Worm (Caenorhabditis elegans) whole organism, young adult: Measurements from ENCODE around the gene C29E4.13.

ENCODE experiments used
- B0336.3 ChIP-seq: fragments of 200-800 bp; sonication (Bioruptor generic); IDR thresholded peaks from 2 replicates; pipeline ENCODE4 v1.3.6; 2022; ENCODE audit warnings: missing genetic modification characterization, missing compliant biosample characterization
- C17E4.6 ChIP-seq: fragments of 200-800 bp; sonication (Bioruptor generic); IDR thresholded peaks from 2 replicates; pipeline ENCODE4 v1.3.6; 2022; ENCODE audit warnings: missing genetic modification reagents, missing genetic modification characterization, missing compliant biosample characterization
- D2030.7 ChIP-seq: fragments of 200-800 bp; sonication (Bioruptor generic); IDR thresholded peaks from 2 replicates; pipeline ENCODE4 v1.3.6; 2022; ENCODE audit warnings: missing genetic modification reagents, missing genetic modification characterization, missing compliant biosample characterization
- F10E7.11 ChIP-seq: sonication (generic microtip); optimal IDR thresholded peaks from 2 replicates; lab custom pipeline; 2017; ENCODE audit warnings: mild to moderate bottlenecking, missing genetic modification characterization, moderate library complexity, missing compliant biosample characterization
- F22D6.2 ChIP-seq: sonication (generic microtip); optimal IDR thresholded peaks from 2 replicates; lab custom pipeline; 2016; ENCODE audit warnings: mild to moderate bottlenecking, missing genetic modification characterization, missing compliant biosample characterization
- F33H1.4 ChIP-seq: fragments of 200-800 bp; sonication (Bioruptor generic); IDR thresholded peaks from 2 replicates; pipeline ENCODE4 v1.3.6; 2022; ENCODE audit warnings: missing genetic modification reagents, missing genetic modification characterization, missing compliant biosample characterization
- F37B4.10 ChIP-seq: fragments of 200-800 bp; sonication (Bioruptor generic); IDR thresholded peaks from 2 replicates; pipeline ENCODE4 v1.3.6; 2022; ENCODE audit warnings: missing genetic modification characterization, missing compliant biosample characterization
- T07F8.4 ChIP-seq: sonication (generic microtip); optimal IDR thresholded peaks from 2 replicates; lab custom pipeline; 2016; ENCODE audit warnings: mild to moderate bottlenecking, missing genetic modification characterization, moderate library complexity, missing compliant biosample characterization
- Y53F4B.3 ChIP-seq: fragments of 200-800 bp; sonication (Bioruptor generic); IDR thresholded peaks from 2 replicates; pipeline ENCODE4 v1.3.6; 2022; ENCODE audit warnings: missing genetic modification reagents, missing genetic modification characterization, missing compliant biosample characterization
- Y53G8AR.9 ChIP-seq: fragments of 200-800 bp; sonication (Bioruptor generic); conservative IDR thresholded peaks from 2 replicates; pipeline ENCODE4 v1.3.6; 2022; ENCODE audit warnings: missing genetic modification reagents, missing genetic modification characterization, missing compliant biosample characterization
- Y79H2A.3 ChIP-seq: fragments of 200-800 bp; sonication (Bioruptor generic); conservative IDR thresholded peaks from 2 replicates; pipeline ENCODE4 v1.3.6; 2022; ENCODE audit warnings: missing genetic modification reagents, missing genetic modification characterization, missing compliant biosample characterization
- ZK185.1 ChIP-seq: sonication (generic microtip); optimal IDR thresholded peaks from 2 replicates; lab custom pipeline; 2016; ENCODE audit warnings: mild to moderate bottlenecking, missing genetic modification characterization, missing compliant biosample characterization; ENCODE audit not compliant: poor library complexity, severe bottlenecking
- attf-3 ChIP-seq: fragments of 200-800 bp; sonication (Bioruptor generic); conservative IDR thresholded peaks from 2 replicates; pipeline ENCODE4 v1.3.6; 2022; ENCODE audit warnings: missing genetic modification reagents, missing genetic modification characterization, missing compliant biosample characterization
- attf-5 ChIP-seq: fragments of 200-800 bp; sonication (Bioruptor generic); optimal IDR thresholded peaks from 2 replicates; lab custom pipeline; 2018; ENCODE audit warnings: mild to moderate bottlenecking, missing genetic modification characterization, missing compliant biosample characterization
- bed-1 ChIP-seq: fragments of 200-800 bp; sonication (Bioruptor generic); IDR thresholded peaks from 2 replicates; pipeline ENCODE4 v1.3.6; 2022; ENCODE audit warnings: missing genetic modification reagents, missing genetic modification characterization, missing compliant biosample characterization
- cebp-1 ChIP-seq, 2 experiments: fragments of 200-800 bp in 1 of 2; sonication (Bioruptor generic) in 1 of 2; sonication (generic microtip) in 1 of 2; IDR thresholded peaks in 1 of 2; optimal IDR thresholded peaks in 1 of 2; 2 replicates each; pipeline versions ENCODE4 v1.3.6 to Lab custom; 2017 to 2022; ENCODE audit warnings: missing compliant biosample characterization in 2 of 2, missing genetic modification characterization in 2 of 2, mild to moderate bottlenecking in 1 of 2, missing genetic modification reagents in 1 of 2, moderate library complexity in 1 of 2
- die-1 ChIP-seq: sonication (generic microtip); optimal IDR thresholded peaks from 2 replicates; lab custom pipeline; 2016; ENCODE audit warnings: missing genotype, mild to moderate bottlenecking, missing genetic modification characterization, missing compliant biosample characterization
- dox-1 ChIP-seq: fragments of 200-800 bp; sonication (Bioruptor generic); IDR thresholded peaks from 2 replicates; pipeline ENCODE4 v1.3.6; 2022; ENCODE audit warnings: missing genetic modification reagents, missing genetic modification characterization, missing compliant biosample characterization
- egl-18 ChIP-seq: fragments of 200-800 bp; sonication (Bioruptor generic); IDR thresholded peaks from 2 replicates; pipeline ENCODE4 v1.3.6; 2022; ENCODE audit warnings: missing genetic modification reagents, missing genetic modification characterization, missing compliant biosample characterization
- egl-44 ChIP-seq: fragments of 200-800 bp; sonication (Bioruptor generic); IDR thresholded peaks from 2 replicates; pipeline ENCODE4 v1.3.6; 2022; ENCODE audit warnings: missing genetic modification reagents, missing genetic modification characterization, missing compliant biosample characterization
- ekl-4 ChIP-seq: fragments of 200-800 bp; sonication (Bioruptor generic); IDR thresholded peaks from 2 replicates; pipeline ENCODE4 v1.3.6; 2022; ENCODE audit warnings: missing genetic modification reagents, missing genetic modification characterization, missing compliant biosample characterization
- ets-4 ChIP-seq: fragments of 200-800 bp; sonication (Bioruptor generic); optimal IDR thresholded peaks from 2 replicates; lab custom pipeline; 2018; ENCODE audit warnings: mild to moderate bottlenecking, missing genetic modification characterization, missing compliant biosample characterization
- hlh-12 ChIP-seq: sonication (generic microtip); optimal IDR thresholded peaks from 2 replicates; lab custom pipeline; 2016; ENCODE audit warnings: missing genetic modification characterization, missing compliant biosample characterization
- lag-1 ChIP-seq: fragments of 200-800 bp; sonication (Bioruptor generic); IDR thresholded peaks from 2 replicates; pipeline ENCODE4 v1.3.6; 2022; ENCODE audit warnings: missing genetic modification reagents, missing genetic modification characterization, missing compliant biosample characterization
- let-526 ChIP-seq: fragments of 200-800 bp; sonication (Bioruptor generic); IDR thresholded peaks from 2 replicates; pipeline ENCODE4 v1.3.6; 2022; ENCODE audit warnings: missing genetic modification reagents, missing genetic modification characterization, missing compliant biosample characterization
- lin-26 ChIP-seq: fragments of 200-800 bp; sonication (Bioruptor generic); IDR thresholded peaks from 2 replicates; pipeline ENCODE4 v1.3.6; 2022; ENCODE audit warnings: missing genetic modification reagents, missing genetic modification characterization, missing compliant biosample characterization
- lin-40 ChIP-seq: sonication (generic microtip); optimal IDR thresholded peaks from 2 replicates; lab custom pipeline; 2016; ENCODE audit warnings: missing genetic modification characterization, mild to moderate bottlenecking, missing compliant biosample characterization, missing genotype, missing genetic modification reagents
- lin-54 ChIP-seq: fragments of 200-800 bp; sonication (Bioruptor generic); optimal IDR thresholded peaks from 2 replicates; lab custom pipeline; 2018; ENCODE audit warnings: mild to moderate bottlenecking, missing genetic modification characterization, missing compliant biosample characterization
- lir-1 ChIP-seq: fragments of 200-800 bp; sonication (Bioruptor generic); conservative IDR thresholded peaks from 2 replicates; pipeline ENCODE4 v1.3.6; 2022; ENCODE audit warnings: missing genetic modification reagents, missing genetic modification characterization, missing compliant biosample characterization
- lsy-27 ChIP-seq: sonication (generic microtip); optimal IDR thresholded peaks from 2 replicates; lab custom pipeline; 2017; ENCODE audit warnings: missing genetic modification characterization, mild to moderate bottlenecking, missing compliant biosample characterization, antibody characterized with exemption, missing genotype, borderline replicate concordance; ENCODE audit not compliant: insufficient read depth
- madf-10 ChIP-seq: sonication (generic microtip); optimal IDR thresholded peaks from 2 replicates; lab custom pipeline; 2016; ENCODE audit warnings: mild to moderate bottlenecking, missing genetic modification characterization, missing compliant biosample characterization
- madf-3 ChIP-seq: fragments of 200-800 bp; sonication (Bioruptor generic); IDR thresholded peaks from 2 replicates; pipeline ENCODE4 v1.3.6; 2022; ENCODE audit warnings: missing genetic modification reagents, missing genetic modification characterization, missing compliant biosample characterization
- nfya-1 ChIP-seq: sonication (generic microtip); optimal IDR thresholded peaks from 2 replicates; lab custom pipeline; 2017; ENCODE audit warnings: antibody characterized with exemption, missing compliant biosample characterization, missing genetic modification characterization, borderline replicate concordance; ENCODE audit not compliant: insufficient read depth
- nhr-27 ChIP-seq: fragments of 200-800 bp; sonication (Bioruptor generic); optimal IDR thresholded peaks from 2 replicates; lab custom pipeline; 2018; ENCODE audit warnings: mild to moderate bottlenecking, missing genetic modification characterization, moderate library complexity, missing compliant biosample characterization
- nhr-90 ChIP-seq: sonication (generic microtip); optimal IDR thresholded peaks from 2 replicates; lab custom pipeline; 2016; ENCODE audit warnings: missing genotype, mild to moderate bottlenecking, missing genetic modification characterization, missing compliant biosample characterization
- rec-8 ChIP-seq, 2 experiments: sonication (generic microtip); optimal IDR thresholded peaks; 2 replicates each; lab custom pipeline; 2016; ENCODE audit warnings: mild to moderate bottlenecking in 2 of 2, missing genetic modification characterization in 2 of 2, missing genetic modification reagents in 2 of 2, missing genotype in 2 of 2, missing biosample characterization in 1 of 2, missing compliant biosample characterization in 1 of 2, moderate library complexity in 1 of 2
- rpc-1 ChIP-seq, 2 experiments: fragments of 150-350 bp in 1 of 2; sonication (generic microtip) in 1 of 2; optimal IDR thresholded peaks; 2 replicates each; lab custom pipeline; 2014 to 2018; ENCODE audit warnings: missing biosample characterization in 1 of 2, missing genetic modification characterization in 1 of 2, missing genetic modification reagents in 1 of 2, missing genotype in 1 of 2
- snpc-1.1 ChIP-seq: sonication (generic microtip); optimal IDR thresholded peaks from 2 replicates; lab custom pipeline; 2017; ENCODE audit warnings: missing genetic modification characterization, mild to moderate bottlenecking, missing compliant biosample characterization, antibody characterized with exemption, moderate library complexity, missing genotype, missing genetic modification reagents; ENCODE audit not compliant: insufficient read depth
- snpc-4 ChIP-seq, 5 experiments: fragments of 150-350 bp in 1 of 5; sonication (generic microtip) in 4 of 5; optimal IDR thresholded peaks; 2 replicates each; lab custom pipeline; 2014 to 2018; ENCODE audit warnings: missing genetic modification characterization in 5 of 5, missing biosample characterization in 3 of 5, antibody characterized with exemption in 2 of 5, mild to moderate bottlenecking in 2 of 5, missing compliant biosample characterization in 2 of 5, missing genotype in 2 of 5, moderate library complexity in 2 of 5, missing genetic modification reagents in 1 of 5
- unc-130 ChIP-seq: sonication (generic microtip); optimal IDR thresholded peaks from 2 replicates; lab custom pipeline; 2016; ENCODE audit warnings: missing genetic modification reagents, missing genetic modification characterization, missing compliant biosample characterization
- ztf-26 ChIP-seq: sonication (generic microtip); optimal IDR thresholded peaks from 2 replicates; lab custom pipeline; 2017; ENCODE audit warnings: missing genetic modification characterization, missing compliant biosample characterization
- ztf-28 ChIP-seq: fragments of 200-800 bp; sonication (Bioruptor generic); IDR thresholded peaks from 2 replicates; pipeline ENCODE4 v1.3.6; 2022; ENCODE audit warnings: missing genetic modification reagents, missing genetic modification characterization, missing compliant biosample characterization

Gene C29E4.13

DNA sequence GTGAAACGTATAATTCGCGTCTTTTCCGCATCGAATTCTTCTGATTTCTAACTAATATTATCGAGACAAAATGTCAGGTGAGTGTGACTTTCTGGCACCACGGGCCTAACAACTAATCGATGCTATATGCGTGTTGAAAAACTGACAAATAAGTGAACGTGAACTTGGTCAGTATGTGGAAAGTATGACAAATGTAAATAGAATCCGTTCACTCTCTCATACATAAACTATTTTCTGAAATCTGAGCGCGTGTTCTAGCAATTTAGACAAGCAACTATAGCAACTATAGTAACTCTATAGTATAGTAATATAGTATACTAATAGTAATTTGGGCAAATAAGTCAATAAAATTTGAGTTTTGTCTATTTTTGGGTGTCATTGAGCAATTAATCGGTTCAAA, 36.2 kb downstream of the C29E4.13 start:
- TF ChIP-seq nhr-90 (tag; lab: Kevin White, UChicago) (no peak), F33H1.4 (GFP tag; lab: Robert Waterston, UW) (no peak), Y53F4B.3 (GFP tag; lab: Robert Waterston, UW) (no peak), ekl-4 (no peak), snpc-1.1 (tag; lab: Kevin White, UChicago) (no peak), let-526 (GFP tag; lab: Robert Waterston, UW) (no peak), ztf-28 (GFP tag; lab: Robert Waterston, UW) (no peak)
- TF ChIP-seq, all 124 proteins: peak for 0

DNA sequence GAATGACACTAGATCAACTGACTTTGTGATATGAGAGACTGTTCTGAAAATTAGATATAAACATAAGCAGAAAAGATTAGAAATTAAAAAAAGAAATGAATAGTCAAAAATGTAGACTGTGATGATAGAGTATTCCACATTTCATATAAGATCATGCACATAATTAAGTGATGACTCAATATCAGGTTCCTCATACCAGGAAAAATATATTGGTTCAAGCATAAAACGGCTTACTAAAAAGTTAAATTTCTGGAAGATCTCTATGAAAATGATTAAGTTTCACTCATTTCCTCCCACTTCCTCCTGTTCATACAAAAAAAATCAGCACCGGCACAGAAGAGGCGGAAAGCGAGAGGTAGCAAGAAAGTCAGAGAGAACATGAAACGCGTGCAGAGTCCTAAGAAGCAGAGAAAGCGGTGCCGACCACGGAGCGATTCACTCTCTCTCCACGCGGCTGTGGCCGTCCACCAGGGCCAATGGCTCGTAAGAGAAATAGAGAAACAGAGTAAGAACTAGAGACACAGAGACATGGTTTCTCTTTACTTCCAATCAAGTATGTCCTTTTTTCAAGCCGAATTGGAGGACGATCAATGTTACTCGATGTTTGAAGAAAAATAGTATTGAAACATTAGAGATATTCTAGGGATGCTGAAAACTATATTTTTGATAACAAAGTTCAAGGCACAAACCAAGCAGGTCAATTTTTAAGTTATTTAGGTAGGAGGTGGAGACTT, 36.8 kb downstream of the C29E4.13 start, which contains the start of the genes ZK688.5 and fahd-1:
Gene ZK688.5, minus strand, starts transcription at position 51 of the 734 bp plus-strand sequence.
Gene fahd-1, plus strand, starts transcription at position 684 of the 734 bp plus-strand sequence.
- 0 out of 2 replicates have a peak, but pooled peaks have one; percentile 52 for TF ChIP-seq B0336.3
- TF ChIP-seq F37B4.10 (GFP tag; lab: Robert Waterston, UW) = no peak
- TF ChIP-seq lir-1 (GFP tag; lab: Robert Waterston, UW) = no peak
- TF ChIP-seq lin-40 (tag; lab: Kevin White, UChicago) = peak; percentile 69
- no peak for TF ChIP-seq ztf-28 (GFP tag; lab: Robert Waterston, UW)
- TF ChIP-seq nhr-27 (tag; lab: Kevin White, UChicago) = no peak
- TF ChIP-seq ets-4 = no peak
- no peak for TF ChIP-seq C17E4.6 (GFP tag; lab: Robert Waterston, UW)
- 0 out of 2 replicates have a peak, but pooled peaks have one; percentile 22 for TF ChIP-seq attf-3 (GFP tag; lab: Robert Waterston, UW)
- no peak for TF ChIP-seq F10E7.11
- TF ChIP-seq ZK185.1 = peak; percentile 26
- no peak for TF ChIP-seq rpc-1 (optimal IDR thresholded peaks at IDR 0.05; lab: Kevin White, UChicago)
- no peak for TF ChIP-seq rpc-1 (tag; optimal IDR thresholded peaks at IDR 0.05; lab: Kevin White, UChicago)
- no peak for TF ChIP-seq cebp-1 (GFP tag; IDR thresholded peaks at IDR 0.05; lab: Robert Waterston, UW)
- TF ChIP-seq cebp-1 (tag; optimal IDR thresholded peaks at IDR 0.05; lab: Kevin White, UChicago) = peak; percentile 75
- TF ChIP-seq egl-44 (GFP tag; lab: Robert Waterston, UW) = no peak
- no peak for TF ChIP-seq F33H1.4 (GFP tag; lab: Robert Waterston, UW)
- TF ChIP-seq madf-10 (tag; lab: Kevin White, UChicago) = peak; percentile 14
- no peak for TF ChIP-seq nfya-1 (tag; lab: Kevin White, UChicago)
- TF ChIP-seq unc-130 (GFP tag; lab: Kevin White, UChicago) = no peak
- TF ChIP-seq lag-1 = no peak
- TF ChIP-seq D2030.7 (GFP tag; lab: Robert Waterston, UW) = no peak
- TF ChIP-seq madf-3 = no peak
- no peak for TF ChIP-seq die-1 (tag; lab: Kevin White, UChicago)
- TF ChIP-seq Y79H2A.3 (GFP tag; lab: Robert Waterston, UW) = no peak
- TF ChIP-seq lsy-27 = peak; percentile 71
- TF ChIP-seq lin-54 (GFP tag; lab: Kevin White, UChicago) = peak; percentile 7
- no peak for TF ChIP-seq bed-1 (GFP tag; lab: Robert Waterston, UW)
- TF ChIP-seq ztf-26 (tag; lab: Kevin White, UChicago) = peak; percentile 39
- no peak for TF ChIP-seq hlh-12
- TF ChIP-seq Y53F4B.3 (GFP tag; lab: Robert Waterston, UW) = no peak
- TF ChIP-seq T07F8.4 (tag; lab: Kevin White, UChicago) = no peak
- no peak for TF ChIP-seq egl-18
- TF ChIP-seq Y53G8AR.9 (GFP tag; lab: Robert Waterston, UW) = peak; percentile 56; the same call in 1 of the 2 replicates
- no peak; the same call in 1 of the 2 replicates for TF ChIP-seq dox-1 (GFP tag; lab: Robert Waterston, UW)
- TF ChIP-seq lin-26 (GFP tag; lab: Robert Waterston, UW) = 0 out of 2 replicates have a peak, but pooled peaks have one; percentile 25
- no peak for TF ChIP-seq F22D6.2 (tag; lab: Kevin White, UChicago)
- no peak for TF ChIP-seq snpc-4 (GFP tag; optimal IDR thresholded peaks at IDR 0.05; lab: Kevin White, UChicago)
- peak in 3 of 4 experiments; percentile 2 to 48 (median 12) for TF ChIP-seq snpc-4 (tag; optimal IDR thresholded peaks at IDR 0.05; lab: Kevin White, UChicago)
- TF ChIP-seq attf-5 (GFP tag; lab: Kevin White, UChicago) = peak; percentile 86
- TF ChIP-seq rec-8 (tag; optimal IDR thresholded peaks at IDR 0.05; lab: Kevin White, UChicago) = no peak
